Worm (Caenorhabditis elegans) whole organism, early embryonic: ENCODE results near the gene sre-5.

Experiments used
- B0310.2 ChIP-seq: sonication (generic microtip); optimal IDR thresholded peaks from 2 replicates; lab custom pipeline; 2016; ENCODE audit warnings: mild to moderate bottlenecking, missing genetic modification characterization, missing compliant biosample characterization
- F13C5.2 ChIP-seq: sonication (generic microtip); optimal IDR thresholded peaks from 2 replicates; lab custom pipeline; 2017; ENCODE audit warnings: mild to moderate bottlenecking, missing genetic modification characterization, inconsistent platforms, missing compliant biosample characterization
- aly-1 ChIP-seq: sonication (generic microtip); optimal IDR thresholded peaks from 2 replicates; lab custom pipeline; 2016; ENCODE audit warnings: missing genetic modification characterization, missing compliant biosample characterization
- ama-1 ChIP-seq: fragments of 150-350 bp; optimal IDR thresholded peaks from 2 replicates; lab custom pipeline; 2014
- ceh-13 ChIP-seq: fragments of 200-800 bp; sonication (Bioruptor generic); optimal IDR thresholded peaks from 2 replicates; lab custom pipeline; 2018; ENCODE audit warnings: mild to moderate bottlenecking, missing genetic modification characterization, missing compliant biosample characterization
- ceh-36 ChIP-seq: sonication (generic microtip); optimal IDR thresholded peaks from 2 replicates; lab custom pipeline; 2016; ENCODE audit warnings: missing genetic modification characterization, inconsistent platforms, missing compliant biosample characterization
- ets-7 ChIP-seq: sonication (generic microtip); optimal IDR thresholded peaks from 2 replicates; lab custom pipeline; 2016; ENCODE audit warnings: missing genotype, missing genetic modification characterization, missing compliant biosample characterization
- flt-1 ChIP-seq: fragments of 200-800 bp; sonication (Bioruptor generic); IDR thresholded peaks from 2 replicates; pipeline ENCODE4 v1.3.6; 2022; ENCODE audit warnings: missing genetic modification characterization, missing compliant biosample characterization
- hmbx-1 ChIP-seq: sonication (generic microtip); optimal IDR thresholded peaks from 2 replicates; lab custom pipeline; 2016; ENCODE audit warnings: mild to moderate bottlenecking, missing genetic modification characterization, missing compliant biosample characterization
- hmg-4 ChIP-seq: fragments of 200-800 bp; sonication (Bioruptor generic); optimal IDR thresholded peaks from 2 replicates; lab custom pipeline; 2018; ENCODE audit warnings: mild to moderate bottlenecking, missing genetic modification characterization, missing compliant biosample characterization
- hnd-1 ChIP-seq: sonication (generic microtip); optimal IDR thresholded peaks from 2 replicates; lab custom pipeline; 2016; ENCODE audit warnings: missing genetic modification characterization, missing compliant biosample characterization
- pes-1 ChIP-seq: fragments of 200-800 bp; sonication (Bioruptor generic); IDR thresholded peaks from 2 replicates; pipeline ENCODE4 v1.3.6; 2022; ENCODE audit warnings: missing genetic modification reagents, missing genetic modification characterization, missing compliant biosample characterization
- scrt-1 ChIP-seq: fragments of 200-800 bp; sonication (Bioruptor generic); IDR thresholded peaks from 2 replicates; pipeline ENCODE4 v1.3.6; 2022; ENCODE audit warnings: missing genetic modification characterization, missing compliant biosample characterization
- sea-1 ChIP-seq: fragments of 200-800 bp; sonication (Bioruptor generic); conservative IDR thresholded peaks from 2 replicates; pipeline ENCODE4 v1.3.6; 2022; ENCODE audit warnings: missing genetic modification characterization, missing compliant biosample characterization
- tbx-11 ChIP-seq: fragments of 200-800 bp; sonication (Bioruptor generic); IDR thresholded peaks from 2 replicates; pipeline ENCODE4 v1.3.6; 2022; ENCODE audit warnings: missing genetic modification characterization, missing compliant biosample characterization
- tbx-37 ChIP-seq: fragments of 200-800 bp; sonication (Bioruptor generic); conservative IDR thresholded peaks from 2 replicates; pipeline ENCODE4 v1.3.6; 2022; ENCODE audit warnings: missing genetic modification reagents, missing genetic modification characterization, missing compliant biosample characterization
- tra-4 ChIP-seq: sonication (generic microtip); optimal IDR thresholded peaks from 2 replicates; lab custom pipeline; 2017; ENCODE audit warnings: missing genetic modification characterization, missing compliant biosample characterization

sre-5 gene

ce11 chrIV:3564901-3565300 is at the start of gene sre-5:
TSS of gene sre-5 (plus strand) at chrIV:3565201.
- no peak for TF ChIP-seq aly-1

ce11 chrIV:3515412-3516046 is 49.5 kb upstream of the sre-5 start:
- TF ChIP-seq tbx-37 (GFP tag; lab: Robert Waterston, UW) (no peak), hmg-4 (peak; percentile 65), B0310.2 (tag; lab: Kevin White, UChicago) (no peak), hmbx-1 (tag; lab: Kevin White, UChicago) (no peak)

- TF ChIP-seq F13C5.2 (tag; lab: Kevin White, UChicago) (no peak), B0310.2 (tag; lab: Kevin White, UChicago) (no peak), ama-1 (no peak), sea-1 (GFP tag; lab: Robert Waterston, UW) (no peak), aly-1 (no peak), scrt-1 (GFP tag; lab: Robert Waterston, UW) (no peak), tbx-37 (GFP tag; lab: Robert Waterston, UW) (no peak), tra-4 (tag; lab: Kevin White, UChicago) (no peak)
Measured at ce11 chrIV:3516586-3516985, 48.4 kb upstream of the sre-5 start, which contains the start of gene unc-33. TSS of gene unc-33 (plus strand) at chrIV:3516886.

ce11 chrIV:3517582-3517981 is 47.4 kb upstream of the sre-5 start:
- TF ChIP-seq hmg-4, result no peak
- TF ChIP-seq pes-1 (GFP tag; lab: Robert Waterston, UW), result no peak
- TF ChIP-seq sea-1 (GFP tag; lab: Robert Waterston, UW), result no peak
- TF ChIP-seq ceh-36, result no peak
- TF ChIP-seq scrt-1 (GFP tag; lab: Robert Waterston, UW), result no peak
- TF ChIP-seq tra-4 (tag; lab: Kevin White, UChicago), result no peak

- no peak for TF ChIP-seq flt-1 (GFP tag; lab: Robert Waterston, UW)
- no peak for TF ChIP-seq ceh-13
- TF ChIP-seq ama-1, result no peak
- TF ChIP-seq B0310.2 (tag; lab: Kevin White, UChicago), result no peak
- TF ChIP-seq pes-1 (GFP tag; lab: Robert Waterston, UW), result no peak
- no peak for TF ChIP-seq aly-1
- TF ChIP-seq hnd-1 (tag; lab: Kevin White, UChicago), result no peak
- no peak for TF ChIP-seq F13C5.2 (tag; lab: Kevin White, UChicago)
- no peak for TF ChIP-seq tra-4 (tag; lab: Kevin White, UChicago)
- no peak for TF ChIP-seq tbx-11 (GFP tag; lab: Robert Waterston, UW)
- TF ChIP-seq hmbx-1 (tag; lab: Kevin White, UChicago), result no peak
- TF ChIP-seq ceh-36, result no peak
- no peak for TF ChIP-seq hmg-4
- TF ChIP-seq scrt-1 (GFP tag; lab: Robert Waterston, UW), result no peak
- no peak for TF ChIP-seq ets-7 (tag; lab: Kevin White, UChicago)
- no peak for TF ChIP-seq tbx-37 (GFP tag; lab: Robert Waterston, UW)
Measured at ce11 chrIV:3519352-3519751, 45.6 kb upstream of the sre-5 start.

- TF ChIP-seq tra-4 (tag; lab: Kevin White, UChicago), result no peak
- TF ChIP-seq sea-1 (GFP tag; lab: Robert Waterston, UW), result no peak
- no peak for TF ChIP-seq tbx-37 (GFP tag; lab: Robert Waterston, UW)
- no peak for TF ChIP-seq scrt-1 (GFP tag; lab: Robert Waterston, UW)
- no peak for TF ChIP-seq tbx-11 (GFP tag; lab: Robert Waterston, UW)
- TF ChIP-seq hmbx-1 (tag; lab: Kevin White, UChicago), result no peak
- no peak for TF ChIP-seq ceh-13
- TF ChIP-seq flt-1 (GFP tag; lab: Robert Waterston, UW), result no peak
- no peak for TF ChIP-seq ama-1
- TF ChIP-seq hmg-4, result no peak
- no peak for TF ChIP-seq F13C5.2 (tag; lab: Kevin White, UChicago)
- no peak for TF ChIP-seq hnd-1 (tag; lab: Kevin White, UChicago)
- TF ChIP-seq aly-1, result no peak
- no peak for TF ChIP-seq ets-7 (tag; lab: Kevin White, UChicago)
- TF ChIP-seq pes-1 (GFP tag; lab: Robert Waterston, UW), result no peak
Measured at ce11 chrIV:3520374-3520773, 44.6 kb upstream of the sre-5 start.

ce11 chrIV:3520957-3521356 is 44.0 kb upstream of the sre-5 start:
- TF ChIP-seq ceh-13 (no peak), ets-7 (tag; lab: Kevin White, UChicago) (no peak), flt-1 (GFP tag; lab: Robert Waterston, UW) (0 out of 2 replicates have a peak, but pooled peaks have one; percentile 9), tbx-11 (GFP tag; lab: Robert Waterston, UW) (no peak)

ce11 chrIV:3521710-3522109 is 43.3 kb upstream of the sre-5 start:
- TF ChIP-seq pes-1 (GFP tag; lab: Robert Waterston, UW) (no peak), hmbx-1 (tag; lab: Kevin White, UChicago) (no peak), tbx-37 (GFP tag; lab: Robert Waterston, UW) (no peak), flt-1 (GFP tag; lab: Robert Waterston, UW) (0 out of 2 replicates have a peak, but pooled peaks have one; percentile 18), ama-1 (no peak), tbx-11 (GFP tag; lab: Robert Waterston, UW) (no peak), ceh-36 (peak; percentile 39), ceh-13 (no peak), tra-4 (tag; lab: Kevin White, UChicago) (no peak)
